Worm (Caenorhabditis elegans): ENCODE results near the gene dot-1.3.

ce11 chrX:12333479-12333878 is 30.8 kb upstream of the dot-1.3 start, which contains the start of gene srd-47:
- TF ChIP-seq ama-1 (optimal IDR thresholded peaks at IDR 0.05) (no peak), tra-4 (tag; optimal IDR thresholded peaks at IDR 0.05) (no peak), aly-1 (tag; optimal IDR thresholded peaks at IDR 0.05) (no peak), pes-1 (GFP tag; IDR thresholded peaks at IDR 0.05) (no peak), ets-7 (tag; optimal IDR thresholded peaks at IDR 0.05) (no peak), ceh-13 (GFP tag; optimal IDR thresholded peaks at IDR 0.05) (no peak), hmbx-1 (tag; optimal IDR thresholded peaks at IDR 0.05) (no peak), flt-1 (GFP tag; IDR thresholded peaks at IDR 0.05) (no peak), hmg-4 (GFP tag; optimal IDR thresholded peaks at IDR 0.05) (no peak), tbx-37 (GFP tag; conservative IDR thresholded peaks at IDR 0.05) (no peak)
